Fruit fly (Drosophila melanogaster) whole organism, embryonic: Measurements from ENCODE around the gene CG13131.

Experiments used
- Aef1 ChIP-seq: fragments of 200-800 bp; sonication (Bioruptor generic); IDR thresholded peaks from 3 replicates; pipeline ENCODE4 v1.3.6; 2022; ENCODE audit warnings: missing biosample characterization, missing genetic modification characterization
- Atf6 ChIP-seq: fragments of 200-800 bp; sonication (Bioruptor generic); IDR thresholded peaks from 2 replicates; pipeline ENCODE4 v1.3.6; 2022; ENCODE audit warnings: missing biosample characterization, missing genetic modification characterization
- CG10366 ChIP-seq: fragments of 200-800 bp; sonication (Bioruptor generic); IDR thresholded peaks from 2 replicates; pipeline ENCODE4 v1.3.6; 2022; ENCODE audit warnings: missing biosample characterization, missing genetic modification characterization
- CG10431 ChIP-seq: fragments of 200-800 bp; sonication (Bioruptor generic); optimal IDR thresholded peaks from 3 replicates; lab custom pipeline; 2018; ENCODE audit warnings: missing biosample characterization, mild to moderate bottlenecking, missing genetic modification characterization
- CG10959 ChIP-seq: fragments of 200-800 bp; sonication (Bioruptor generic); IDR thresholded peaks from 2 replicates; pipeline ENCODE4 v1.3.6; 2022; ENCODE audit warnings: missing biosample characterization, missing genetic modification characterization
- CG10979 ChIP-seq: fragments of 200-800 bp; sonication (Bioruptor generic); optimal IDR thresholded peaks from 2 replicates; lab custom pipeline; 2018; ENCODE audit warnings: missing biosample characterization, mild to moderate bottlenecking, missing genetic modification characterization, moderate library complexity
- CG11398 ChIP-seq: fragments of 200-800 bp; sonication (Bioruptor generic); optimal IDR thresholded peaks from 2 replicates; lab custom pipeline; 2016; ENCODE audit warnings: missing biosample characterization, missing genetic modification characterization
- CG11504 ChIP-seq: fragments of 200-800 bp; sonication (Bioruptor generic); optimal IDR thresholded peaks from 3 replicates; lab custom pipeline; 2019; ENCODE audit warnings: missing biosample characterization, mild to moderate bottlenecking, missing genetic modification characterization, moderate library complexity
- CG11695 ChIP-seq: fragments of 200-800 bp; sonication (Bioruptor generic); IDR thresholded peaks from 3 replicates; pipeline ENCODE4 v1.3.6; 2022; ENCODE audit warnings: missing biosample characterization, missing genetic modification characterization
- CG12104 ChIP-seq: fragments of 200-800 bp; sonication (Bioruptor generic); optimal IDR thresholded peaks from 3 replicates; lab custom pipeline; 2016; ENCODE audit warnings: missing biosample characterization, missing genetic modification characterization
- CG12219 ChIP-seq: fragments of 200-800 bp; sonication (Bioruptor generic); optimal IDR thresholded peaks from 3 replicates; lab custom pipeline; 2018; ENCODE audit warnings: missing biosample characterization, mild to moderate bottlenecking, missing genetic modification characterization
- CG12299 ChIP-seq: fragments of 200-800 bp; sonication (Bioruptor generic); optimal IDR thresholded peaks from 2 replicates; lab custom pipeline; 2018; ENCODE audit warnings: missing biosample characterization, mild to moderate bottlenecking, missing genetic modification characterization
- CG1233 ChIP-seq: fragments of 200-800 bp; sonication (Bioruptor generic); optimal IDR thresholded peaks from 4 replicates; lab custom pipeline; 2018; ENCODE audit warnings: missing biosample characterization, mild to moderate bottlenecking, missing genetic modification characterization
- CG13123 ChIP-seq: fragments of 200-800 bp; sonication (Bioruptor generic); optimal IDR thresholded peaks from 2 replicates; lab custom pipeline; 2016; ENCODE audit warnings: missing biosample characterization, missing genetic modification characterization
- CG14965 ChIP-seq: fragments of 200-800 bp; sonication (Bioruptor generic); optimal IDR thresholded peaks from 2 replicates; lab custom pipeline; 2016; ENCODE audit warnings: missing biosample characterization, missing genetic modification characterization, borderline replicate concordance
- CG2116 ChIP-seq: fragments of 200-800 bp; sonication (Bioruptor generic); optimal IDR thresholded peaks from 3 replicates; lab custom pipeline; 2018; ENCODE audit warnings: missing biosample characterization, mild to moderate bottlenecking, missing genetic modification characterization
- CG33557 ChIP-seq: fragments of 200-800 bp; sonication (Bioruptor generic); optimal IDR thresholded peaks from 2 replicates; lab custom pipeline; 2019; ENCODE audit warnings: missing biosample characterization, mild to moderate bottlenecking, missing genetic modification characterization, moderate library complexity
- CG4820 ChIP-seq: fragments of 200-800 bp; sonication (Bioruptor generic); optimal IDR thresholded peaks from 3 replicates; lab custom pipeline; 2016; ENCODE audit warnings: missing biosample characterization, missing genetic modification characterization
- CG5245 ChIP-seq: fragments of 200-800 bp; sonication (Bioruptor generic); optimal IDR thresholded peaks from 3 replicates; lab custom pipeline; 2016; ENCODE audit warnings: missing biosample characterization, missing genetic modification characterization
- CG6654 ChIP-seq: fragments of 200-800 bp; sonication (Bioruptor generic); optimal IDR thresholded peaks from 2 replicates; lab custom pipeline; 2017; ENCODE audit warnings: missing biosample characterization, mild to moderate bottlenecking, missing genetic modification characterization
- CG7839 ChIP-seq: fragments of 200-800 bp; sonication (Bioruptor generic); optimal IDR thresholded peaks from 3 replicates; lab custom pipeline; 2018; ENCODE audit warnings: missing biosample characterization, mild to moderate bottlenecking, missing genetic modification characterization, moderate library complexity
- CG8089 ChIP-seq: fragments of 200-800 bp; sonication (Bioruptor generic); optimal IDR thresholded peaks from 3 replicates; lab custom pipeline; 2016; ENCODE audit warnings: missing biosample characterization, missing genetic modification characterization
- CG8281 ChIP-seq: fragments of 200-800 bp; sonication (Bioruptor generic); optimal IDR thresholded peaks from 2 replicates; lab custom pipeline; 2018; ENCODE audit warnings: missing biosample characterization, mild to moderate bottlenecking, missing genetic modification characterization, moderate library complexity
- CG9215 ChIP-seq: fragments of 200-800 bp; sonication (Bioruptor generic); IDR thresholded peaks from 2 replicates; pipeline ENCODE4 v1.3.6; 2022; ENCODE audit warnings: missing biosample characterization, missing genetic modification characterization
- CG9797 ChIP-seq: fragments of 200-800 bp; sonication (Bioruptor generic); optimal IDR thresholded peaks from 3 replicates; lab custom pipeline; 2018; ENCODE audit warnings: missing biosample characterization, mild to moderate bottlenecking, missing genetic modification characterization
- Chrac-16 ChIP-seq: fragments of 200-800 bp; sonication (Bioruptor generic); optimal IDR thresholded peaks from 3 replicates; lab custom pipeline; 2016; ENCODE audit warnings: missing biosample characterization, missing genetic modification characterization
- D19B ChIP-seq: fragments of 200-800 bp; sonication (Bioruptor generic); optimal IDR thresholded peaks from 2 replicates; lab custom pipeline; 2017; ENCODE audit warnings: missing biosample characterization, mild to moderate bottlenecking, missing genetic modification characterization
- Dfd ChIP-seq, 2 experiments: fragments of >200 bp; optimal IDR thresholded peaks; 2 replicates each; lab custom pipeline; 2017; ENCODE audit warnings: missing biosample characterization in 2 of 2, missing genetic modification characterization in 2 of 2
- Dref ChIP-seq: fragments of 200-800 bp; sonication (Bioruptor generic); IDR thresholded peaks from 2 replicates; pipeline ENCODE4 v1.3.6; 2022; ENCODE audit warnings: missing biosample characterization, missing genetic modification characterization
- Gug ChIP-seq: fragments of 200-800 bp; sonication (Bioruptor generic); IDR thresholded peaks from 4 replicates; pipeline ENCODE4 v1.3.6; 2022; ENCODE audit warnings: missing biosample characterization, missing genetic modification characterization
- Rfx ChIP-seq: fragments of 200-800 bp; sonication (Bioruptor generic); IDR thresholded peaks from 2 replicates; pipeline ENCODE4 v1.3.6; 2022; ENCODE audit warnings: missing biosample characterization, missing genetic modification characterization
- Side ChIP-seq: fragments of 200-800 bp; sonication (Bioruptor generic); optimal IDR thresholded peaks from 2 replicates; lab custom pipeline; 2016; ENCODE audit warnings: missing biosample characterization, missing genetic modification characterization
- TFAM ChIP-seq: fragments of 200-800 bp; sonication (Bioruptor generic); optimal IDR thresholded peaks from 2 replicates; lab custom pipeline; 2017; ENCODE audit warnings: missing biosample characterization, missing genetic modification characterization, inconsistent platforms
- ac ChIP-seq: fragments of 200-800 bp; sonication (Bioruptor generic); optimal IDR thresholded peaks from 3 replicates; lab custom pipeline; 2017; ENCODE audit warnings: missing biosample characterization, mild to moderate bottlenecking, missing genetic modification characterization
- bsh ChIP-seq, 2 experiments: fragments of 200-800 bp; sonication (Bioruptor generic); optimal IDR thresholded peaks; 2 replicates each; lab custom pipeline; 2017 to 2018; ENCODE audit warnings: mild to moderate bottlenecking in 2 of 2, missing biosample characterization in 2 of 2, missing genetic modification characterization in 2 of 2, moderate library complexity in 1 of 2
- danr ChIP-seq: fragments of 200-800 bp; sonication (Bioruptor generic); IDR thresholded peaks from 2 replicates; pipeline ENCODE4 v1.3.6; 2022; ENCODE audit warnings: missing biosample characterization, missing genetic modification characterization
- disco-r ChIP-seq: fragments of 200-800 bp; sonication (Bioruptor generic); optimal IDR thresholded peaks from 2 replicates; lab custom pipeline; 2016; ENCODE audit warnings: missing biosample characterization, missing genetic modification characterization
- gcm2 ChIP-seq: fragments of 200-800 bp; sonication (Bioruptor generic); optimal IDR thresholded peaks from 2 replicates; lab custom pipeline; 2016; ENCODE audit warnings: missing biosample characterization, missing genetic modification characterization
- gsb ChIP-seq: fragments of 200-800 bp; sonication (Bioruptor generic); IDR thresholded peaks from 2 replicates; pipeline ENCODE4 v1.3.6; 2022; ENCODE audit warnings: missing biosample characterization, missing genetic modification characterization
- ken ChIP-seq: fragments of 200-800 bp; sonication (Bioruptor generic); IDR thresholded peaks from 3 replicates; pipeline ENCODE4 v1.3.6; 2022; ENCODE audit warnings: missing biosample characterization, missing genetic modification characterization
- lilli ChIP-seq: fragments of 200-800 bp; sonication (Bioruptor generic); optimal IDR thresholded peaks from 3 replicates; lab custom pipeline; 2016; ENCODE audit warnings: missing biosample characterization, missing genetic modification characterization
- peb ChIP-seq: fragments of 200-800 bp; sonication (Bioruptor generic); IDR thresholded peaks from 2 replicates; pipeline ENCODE4 v1.3.6; 2022; ENCODE audit warnings: missing biosample characterization, missing genetic modification characterization
- pros ChIP-seq: fragments of 200-800 bp; sonication (Bioruptor generic); optimal IDR thresholded peaks from 3 replicates; lab custom pipeline; 2019; ENCODE audit warnings: missing biosample characterization, mild to moderate bottlenecking, missing genetic modification characterization, moderate library complexity
- pzg ChIP-seq: fragments of 200-800 bp; sonication (Bioruptor generic); optimal IDR thresholded peaks from 3 replicates; lab custom pipeline; 2018; ENCODE audit warnings: missing biosample characterization, mild to moderate bottlenecking, missing genetic modification characterization, moderate library complexity
- ranshi ChIP-seq: fragments of 200-800 bp; sonication (Bioruptor generic); IDR thresholded peaks from 2 replicates; pipeline ENCODE4 v1.3.6; 2022; ENCODE audit warnings: missing biosample characterization, missing genetic modification characterization
- sens ChIP-seq: fragments of 200-800 bp; sonication (Bioruptor generic); peaks from one replicate; lab custom pipeline; 2016; ENCODE audit warnings: missing biosample characterization, missing genetic modification characterization
- sima ChIP-seq: fragments of 200-800 bp; sonication (Bioruptor generic); optimal IDR thresholded peaks from 2 replicates; lab custom pipeline; 2016; ENCODE audit warnings: missing biosample characterization, missing genetic modification characterization
- stc ChIP-seq: fragments of 200-800 bp; sonication (Bioruptor generic); IDR thresholded peaks from 2 replicates; pipeline ENCODE4 v1.3.6; 2022; ENCODE audit warnings: missing biosample characterization, missing genetic modification characterization
- zen ChIP-seq: fragments of 200-800 bp; sonication (Bioruptor generic); optimal IDR thresholded peaks from 3 replicates; lab custom pipeline; 2018; ENCODE audit warnings: missing biosample characterization, mild to moderate bottlenecking, missing genetic modification characterization, moderate library complexity

CG13131 gene

DNA sequence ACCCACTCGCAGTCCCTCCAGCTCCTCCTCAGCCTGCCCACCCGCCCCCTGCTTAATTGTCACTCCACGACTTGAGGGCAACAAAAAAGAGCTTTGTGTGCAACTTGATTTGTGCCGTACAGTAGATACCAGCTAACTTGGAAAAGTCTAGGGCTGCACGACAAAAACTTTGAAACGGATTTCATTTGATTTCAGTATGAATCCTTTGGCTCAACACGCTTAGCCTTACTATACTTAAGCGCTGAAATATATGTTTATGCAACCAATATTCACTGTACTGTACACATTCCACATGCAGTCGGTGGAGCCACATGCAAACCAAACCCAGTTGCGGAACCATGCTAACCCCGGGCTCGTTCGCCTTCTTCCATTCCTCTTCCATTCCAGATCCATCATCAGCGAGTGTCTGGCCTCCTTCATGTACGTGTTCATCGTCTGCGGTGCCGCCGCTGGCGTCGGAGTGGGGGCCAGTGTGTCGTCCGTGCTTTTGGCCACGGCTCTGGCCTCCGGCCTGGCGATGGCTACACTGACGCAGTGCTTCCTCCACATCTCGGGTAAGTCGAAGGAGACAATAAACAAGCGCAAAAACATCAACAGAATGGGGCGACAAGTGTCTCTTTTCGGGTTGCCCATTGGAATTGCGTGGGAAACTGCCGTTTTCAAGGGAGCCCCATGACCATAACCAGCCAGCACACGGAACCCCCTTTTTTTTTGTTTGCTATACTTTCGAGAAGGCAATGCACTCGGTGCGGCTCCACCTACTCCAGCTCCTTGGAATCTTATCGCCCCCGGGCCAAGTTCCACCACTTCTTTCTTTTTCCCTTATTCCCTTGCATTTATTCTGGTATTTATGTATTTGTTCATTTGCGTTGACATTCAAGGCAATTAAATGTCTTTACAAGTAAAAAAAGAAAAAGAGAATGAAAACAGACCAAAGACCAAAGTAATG is 30.6 kb downstream of the CG13131 start (continued):
- TF ChIP-seq CG8281 (tag; lab: Kevin White, UChicago) = no peak
- TF ChIP-seq CG12219 (GFP tag; lab: Kevin White, UChicago) = peak; percentile 52
- TF ChIP-seq CG2116 (GFP tag; lab: Kevin White, UChicago) = no peak
- TF ChIP-seq pros (GFP tag; lab: Kevin White, UChicago) = peak; percentile 81
- no peak for TF ChIP-seq Atf6 (GFP tag; lab: Robert Waterston, UW)
- peak; percentile 42; the same call in 1 of the 2 replicates for TF ChIP-seq CG10366
- peak; percentile 45; the same call in 1 of the 2 replicates for TF ChIP-seq Rfx (GFP tag; lab: Robert Waterston, UW)
- no peak for TF ChIP-seq CG12299 (tag; lab: Kevin White, UChicago)
- TF ChIP-seq ken (GFP tag; lab: Robert Waterston, UW) = peak; percentile 72
- no peak for TF ChIP-seq CG11695 (GFP tag; lab: Robert Waterston, UW)
- TF ChIP-seq CG12104 (GFP tag; lab: Kevin White, UChicago) = no peak
- no peak for TF ChIP-seq sima (GFP tag; lab: Kevin White, UChicago)
- peak; percentile 41 for TF ChIP-seq Chrac-16 (GFP tag; lab: Kevin White, UChicago)
- peak; percentile 26 for TF ChIP-seq lilli (GFP tag; lab: Kevin White, UChicago)
- no peak for TF ChIP-seq Dref (GFP tag; lab: Robert Waterston, UW)
- peak; percentile 77 for TF ChIP-seq CG10979
- TF ChIP-seq ranshi = peak; percentile 67; the same call in 1 of the 2 replicates
- no peak for TF ChIP-seq CG9797 (GFP tag; lab: Kevin White, UChicago)
- no peak for TF ChIP-seq gcm2
- TF ChIP-seq pzg (GFP tag; lab: Kevin White, UChicago) = no peak
- TF ChIP-seq danr (GFP tag; lab: Robert Waterston, UW) = 0 out of 2 replicates have a peak, but pooled peaks have one; percentile 21
- TF ChIP-seq CG13123 (GFP tag; lab: Kevin White, UChicago) = no peak
- peak; percentile 37; the same call in 1 of the 3 replicates for TF ChIP-seq Aef1 (GFP tag; lab: Robert Waterston, UW)
- peak; percentile 59 for TF ChIP-seq CG7839
- TF ChIP-seq peb = peak; percentile 60
- TF ChIP-seq ac = no peak
- peak; percentile 49 for TF ChIP-seq CG5245 (GFP tag; lab: Kevin White, UChicago)
- no peak for TF ChIP-seq CG6654 (GFP tag; lab: Kevin White, UChicago)
- no peak for TF ChIP-seq D19B (GFP tag; lab: Kevin White, UChicago)
- no peak for TF ChIP-seq CG14965 (GFP tag; lab: Kevin White, UChicago)
- peak; percentile 17; the same call in 1 of the 2 replicates for TF ChIP-seq CG9215 (GFP tag; lab: Robert Waterston, UW)
- peak; percentile 79 to 83 for TF ChIP-seq bsh (GFP tag; optimal IDR thresholded peaks at IDR 0.05; lab: Kevin White, UChicago)
- TF ChIP-seq CG10431 = no peak
- TF ChIP-seq CG8089 (GFP tag; lab: Kevin White, UChicago) = no peak
- TF ChIP-seq CG11398 (GFP tag; lab: Kevin White, UChicago) = no peak
- TF ChIP-seq CG1233 (GFP tag; lab: Kevin White, UChicago) = peak; percentile 6
- TF ChIP-seq zen (tag; lab: Kevin White, UChicago) = no peak
- no peak for TF ChIP-seq Side (GFP tag; lab: Kevin White, UChicago)
- TF ChIP-seq disco-r = no peak
- TF ChIP-seq Gug (GFP tag; lab: Robert Waterston, UW) = peak; percentile 61; the same call in 3 of the 4 replicates
- peak; percentile 79 for TF ChIP-seq CG11504 (tag; lab: Kevin White, UChicago)
- peak; percentile 73 for TF ChIP-seq stc (GFP tag; lab: Robert Waterston, UW)
- no peak for TF ChIP-seq TFAM (GFP tag; lab: Kevin White, UChicago)
- peak; percentile 60 for TF ChIP-seq CG4820
- peak; percentile 94 for TF ChIP-seq sens (GFP tag; lab: Kevin White, UChicago)
- TF ChIP-seq gsb (GFP tag; lab: Robert Waterston, UW) = no peak
- TF ChIP-seq CG10959 (GFP tag; lab: Robert Waterston, UW) = no peak
- TF ChIP-seq CG33557 (GFP tag; lab: Kevin White, UChicago) = no peak
- TF ChIP-seq Dfd (GFP tag; optimal IDR thresholded peaks at IDR 0.05; lab: Kevin White, UChicago) = no peak
